Fruit fly (Drosophila melanogaster) S2 (cell line): ENCODE data around the gene Cul5.

Experiments used
- CG8478 ChIP-seq: fragments of >200 bp; optimal IDR thresholded peaks from 2 replicates; lab custom pipeline; 2018
- CTCF ChIP-seq, 2 experiments: fragments of >200 bp; optimal IDR thresholded peaks; 2 replicates each; lab custom pipeline; 2018

Cul5 gene

dm6 chr3R:29082511-29083296 is 19.9 kb upstream of the Cul5 start:
- TF ChIP-seq CTCF (optimal IDR thresholded peaks at IDR 0.05; lab: Kevin White, UChicago) = no peak
- TF ChIP-seq CG8478 (lab: Kevin White, UChicago) = no peak

dm6 chr3R:29082034-29082433 is 19.3 kb upstream of the Cul5 start:
- no peak for TF ChIP-seq CG8478 (lab: Kevin White, UChicago)
- TF ChIP-seq CTCF (optimal IDR thresholded peaks at IDR 0.05; lab: Kevin White, UChicago) = no peak

dm6 chr3R:29077572-29077971 is 14.8 kb upstream of the Cul5 start:
- TF ChIP-seq CG8478 (lab: Kevin White, UChicago) = no peak
- no peak for TF ChIP-seq CTCF (optimal IDR thresholded peaks at IDR 0.05; lab: Kevin White, UChicago)

- TF ChIP-seq CG8478 (lab: Kevin White, UChicago) (no peak), CTCF (optimal IDR thresholded peaks at IDR 0.05; lab: Kevin White, UChicago) (no peak)
Observed at dm6 chr3R:29076609-29077008, 13.8 kb upstream of the Cul5 start.

- TF ChIP-seq CG8478 (lab: Kevin White, UChicago) = no peak
- no peak for TF ChIP-seq CTCF (optimal IDR thresholded peaks at IDR 0.05; lab: Kevin White, UChicago)
Observed at dm6 chr3R:29075631-29076398, 13.0 kb upstream of the Cul5 start.

dm6 chr3R:29074001-29074609 is 11.3 kb upstream of the Cul5 start:
- TF ChIP-seq CG8478 (lab: Kevin White, UChicago) (no peak), CTCF (optimal IDR thresholded peaks at IDR 0.05; lab: Kevin White, UChicago) (no peak)

- TF ChIP-seq CG8478 (lab: Kevin White, UChicago) (no peak), CTCF (optimal IDR thresholded peaks at IDR 0.05; lab: Kevin White, UChicago) (no peak)
Observed at dm6 chr3R:29072834-29073233, 10.1 kb upstream of the Cul5 start.

- TF ChIP-seq CTCF (optimal IDR thresholded peaks at IDR 0.05; lab: Kevin White, UChicago) (no peak), CG8478 (lab: Kevin White, UChicago) (no peak)
Observed at dm6 chr3R:29071141-29071540, 8.4 kb upstream of the Cul5 start.

- TF ChIP-seq CG8478 (lab: Kevin White, UChicago) (no peak), CTCF (optimal IDR thresholded peaks at IDR 0.05; lab: Kevin White, UChicago) (no peak)
Observed at dm6 chr3R:29069208-29070072, 6.7 kb upstream of the Cul5 start.

dm6 chr3R:29068430-29069207 is 5.8 kb upstream of the Cul5 start:
- TF ChIP-seq CG8478 (lab: Kevin White, UChicago) (no peak), CTCF (optimal IDR thresholded peaks at IDR 0.05; lab: Kevin White, UChicago) (no peak)

- no peak for TF ChIP-seq CG8478 (lab: Kevin White, UChicago)
- no peak for TF ChIP-seq CTCF (optimal IDR thresholded peaks at IDR 0.05; lab: Kevin White, UChicago)
Observed at dm6 chr3R:29067091-29067490, 4.3 kb upstream of the Cul5 start.

dm6 chr3R:29066285-29066684 is 3.5 kb upstream of the Cul5 start:
- TF ChIP-seq CG8478 (lab: Kevin White, UChicago) = no peak
- TF ChIP-seq CTCF (optimal IDR thresholded peaks at IDR 0.05; lab: Kevin White, UChicago) = no peak

dm6 chr3R:29064682-29065100 is 1.9 kb upstream of the Cul5 start:
- TF ChIP-seq CTCF (optimal IDR thresholded peaks at IDR 0.05; lab: Kevin White, UChicago) = no peak
- no peak for TF ChIP-seq CG8478 (lab: Kevin White, UChicago)
